Fruit fly (Drosophila melanogaster) whole organism: ENCODE results near the gene CG12948.

Experiments used
- CG8478 ChIP-seq: fragments of >200 bp; optimal IDR thresholded peaks from 2 replicates; lab custom pipeline; 2018; ENCODE audit warnings: inconsistent platforms
- Dll ChIP-seq: fragments of >200 bp; optimal IDR thresholded peaks from 2 replicates; lab custom pipeline; 2017
- EcR ChIP-seq, 2 experiments: fragments of >200 bp; optimal IDR thresholded peaks; 2 replicates each; lab custom pipeline; 2017; ENCODE audit warnings: missing biosample characterization in 2 of 2, missing genetic modification characterization in 2 of 2, missing genetic modification reagents in 2 of 2
- pan ChIP-seq: fragments of >200 bp; optimal IDR thresholded peaks from 2 replicates; lab custom pipeline; 2017
- psq ChIP-seq: fragments of >200 bp; optimal IDR thresholded peaks from 2 replicates; lab custom pipeline; 2017
- usp ChIP-seq: fragments of >200 bp; optimal IDR thresholded peaks from 2 replicates; lab custom pipeline; 2017; ENCODE audit warnings: missing biosample characterization, missing genetic modification characterization, mixed read lengths

- TF ChIP-seq psq (lab: Kevin White, UChicago) (no peak), usp (GFP tag; lab: Kevin White, UChicago) (no peak), pan (no peak), Dll (lab: Kevin White, UChicago) (no peak), CG8478 (lab: Kevin White, UChicago) (no peak), EcR (GFP tag; optimal IDR thresholded peaks at IDR 0.05; lab: Kevin White, UChicago) (no peak)
These were observed 27.3 kb upstream of the CG12948 start, which contains the start of gene topi for dm6 chr3R:9774821-9775220.
